Worm (Caenorhabditis elegans): ENCODE measurements around the gene clec-234.

ce11 chrV:16459377-16459776 lies 26.0 kb upstream of the clec-234 start:
- TF ChIP-seq nhr-11 (tag; optimal IDR thresholded peaks at IDR 0.05) (no peak), snpc-4 (tag; optimal IDR thresholded peaks at IDR 0.05) (no peak), lin-39 (tag; optimal IDR thresholded peaks at IDR 0.05) (no peak), nhr-90 (tag; optimal IDR thresholded peaks at IDR 0.05; ENCODE audit: poor library complexity) (no peak), ama-1 (optimal IDR thresholded peaks at IDR 0.05) (no peak), jun-1 (tag; optimal IDR thresholded peaks at IDR 0.05) (no peak), nhr-28 (tag; optimal IDR thresholded peaks at IDR 0.05) (no peak), ztf-4 (tag; optimal IDR thresholded peaks at IDR 0.05) (no peak), elt-2 (tag; optimal IDR thresholded peaks at IDR 0.05) (no peak), lsy-2 (tag; optimal IDR thresholded peaks at IDR 0.05) (no peak), mep-1 (tag; optimal IDR thresholded peaks at IDR 0.05) (no peak), tbx-2 (tag; optimal IDR thresholded peaks at IDR 0.05) (no peak), pax-3 (tag; optimal IDR thresholded peaks at IDR 0.05) (no peak), C04F5.9 (tag; optimal IDR thresholded peaks at IDR 0.05) (no peak)

Measured in whole organism, L1 larva.